Fruit fly (Drosophila melanogaster) whole organism, embryonic: Measurements from ENCODE around the gene CG12010.

ENCODE experiments used
- BEAF-32 ChIP-seq: fragments of 200-800 bp; sonication (Bioruptor generic); optimal IDR thresholded peaks from 3 replicates; lab custom pipeline; 2017; ENCODE audit warnings: missing biosample characterization, missing genetic modification characterization, mild to moderate bottlenecking, moderate library complexity, missing genetic modification reagents
- C15 ChIP-seq: fragments of 200-800 bp; sonication (Bioruptor generic); IDR thresholded peaks from 3 replicates; pipeline ENCODE4 v1.3.6; 2022; ENCODE audit warnings: missing biosample characterization, missing genetic modification characterization
- CG10321 ChIP-seq: fragments of 200-800 bp; sonication (Bioruptor generic); IDR thresholded peaks from 2 replicates; pipeline ENCODE4 v1.3.6; 2022; ENCODE audit warnings: missing biosample characterization, missing genetic modification characterization
- CG11696 ChIP-seq: fragments of 200-800 bp; sonication (Bioruptor generic); IDR thresholded peaks from 2 replicates; pipeline ENCODE4 v1.3.6; 2022; ENCODE audit warnings: missing biosample characterization, missing genetic modification characterization
- CG11723 ChIP-seq: fragments of 200-800 bp; sonication (Bioruptor generic); optimal IDR thresholded peaks from 2 replicates; lab custom pipeline; 2017; ENCODE audit warnings: missing biosample characterization, mild to moderate bottlenecking, missing genetic modification characterization
- CG12236 ChIP-seq: fragments of 200-800 bp; sonication (Bioruptor generic); optimal IDR thresholded peaks from 2 replicates; lab custom pipeline; 2016; ENCODE audit warnings: missing biosample characterization, missing genetic modification characterization
- CG1233 ChIP-seq: fragments of 200-800 bp; sonication (Bioruptor generic); optimal IDR thresholded peaks from 4 replicates; lab custom pipeline; 2018; ENCODE audit warnings: missing biosample characterization, mild to moderate bottlenecking, missing genetic modification characterization
- CG12942 ChIP-seq: fragments of 200-800 bp; sonication (Bioruptor generic); optimal IDR thresholded peaks from 3 replicates; lab custom pipeline; 2016; ENCODE audit warnings: missing biosample characterization, missing genetic modification characterization
- CG13123 ChIP-seq: fragments of 200-800 bp; sonication (Bioruptor generic); optimal IDR thresholded peaks from 2 replicates; lab custom pipeline; 2016; ENCODE audit warnings: missing biosample characterization, missing genetic modification characterization
- CG14667 ChIP-seq: fragments of 200-800 bp; sonication (Bioruptor generic); IDR thresholded peaks from 2 replicates; pipeline ENCODE4 v1.3.6; 2022; ENCODE audit warnings: missing biosample characterization, missing genetic modification characterization
- CG15269 ChIP-seq: fragments of 200-800 bp; sonication (Bioruptor generic); optimal IDR thresholded peaks from 2 replicates; lab custom pipeline; 2018; ENCODE audit warnings: missing biosample characterization, mild to moderate bottlenecking, missing genetic modification characterization, moderate library complexity
- CG16815 ChIP-seq: fragments of 200-800 bp; sonication (Bioruptor generic); optimal IDR thresholded peaks from 3 replicates; lab custom pipeline; 2017; ENCODE audit warnings: missing biosample characterization, mild to moderate bottlenecking, missing genetic modification characterization
- CG2199 ChIP-seq: fragments of 200-800 bp; sonication (Bioruptor generic); IDR thresholded peaks from 3 replicates; pipeline ENCODE4 v1.3.6; 2022; ENCODE audit warnings: missing biosample characterization, missing genetic modification characterization
- CG3726 ChIP-seq: fragments of 200-800 bp; sonication (Bioruptor generic); IDR thresholded peaks from 3 replicates; pipeline ENCODE4, ENCODE4 v1.3.6; 2022; ENCODE audit warnings: missing biosample characterization, missing genetic modification characterization
- CG42726 ChIP-seq: fragments of 200-800 bp; sonication (Bioruptor generic); IDR thresholded peaks from 2 replicates; pipeline ENCODE4 v1.3.6; 2022; ENCODE audit warnings: missing biosample characterization, missing genetic modification characterization; ENCODE audit not compliant: partially characterized antibody
- CG6689 ChIP-seq: fragments of 200-800 bp; sonication (Bioruptor generic); IDR thresholded peaks from 2 replicates; pipeline ENCODE4 v1.3.6; 2022; ENCODE audit warnings: missing biosample characterization, missing genetic modification characterization
- Chrac-16 ChIP-seq: fragments of 200-800 bp; sonication (Bioruptor generic); optimal IDR thresholded peaks from 3 replicates; lab custom pipeline; 2016; ENCODE audit warnings: missing biosample characterization, missing genetic modification characterization
- Dek ChIP-seq: fragments of 200-800 bp; sonication (Bioruptor generic); optimal IDR thresholded peaks from 3 replicates; lab custom pipeline; 2019; ENCODE audit warnings: missing biosample characterization, mild to moderate bottlenecking, missing genetic modification characterization, moderate library complexity
- Dref ChIP-seq: fragments of 200-800 bp; sonication (Bioruptor generic); IDR thresholded peaks from 2 replicates; pipeline ENCODE4 v1.3.6; 2022; ENCODE audit warnings: missing biosample characterization, missing genetic modification characterization
- Fer2 ChIP-seq: fragments of 200-800 bp; sonication (Bioruptor generic); optimal IDR thresholded peaks from 2 replicates; lab custom pipeline; 2018; ENCODE audit warnings: missing biosample characterization, mild to moderate bottlenecking, missing genetic modification characterization, moderate library complexity
- Gug ChIP-seq: fragments of 200-800 bp; sonication (Bioruptor generic); IDR thresholded peaks from 4 replicates; pipeline ENCODE4 v1.3.6; 2022; ENCODE audit warnings: missing biosample characterization, missing genetic modification characterization
- HmgD ChIP-seq: fragments of 200-800 bp; sonication (Bioruptor generic); optimal IDR thresholded peaks from 3 replicates; lab custom pipeline; 2016; ENCODE audit warnings: missing biosample characterization, missing genetic modification characterization
- Hr78 ChIP-seq, 2 experiments: fragments of 200-800 bp in 1 of 2; fragments of >200 bp in 1 of 2; sonication (Bioruptor generic) in 1 of 2; optimal IDR thresholded peaks; 2 replicates each; lab custom pipeline; 2017 to 2019; ENCODE audit warnings: missing biosample characterization in 2 of 2, missing genetic modification characterization in 2 of 2, mild to moderate bottlenecking in 1 of 2, moderate library complexity in 1 of 2
- Neu2 ChIP-seq: fragments of 200-800 bp; sonication (Bioruptor generic); optimal IDR thresholded peaks from 3 replicates; lab custom pipeline; 2016; ENCODE audit warnings: missing biosample characterization, missing genetic modification characterization, borderline replicate concordance
- Poxn ChIP-seq: fragments of 200-800 bp; sonication (Bioruptor generic); IDR thresholded peaks from 2 replicates; pipeline ENCODE4 v1.3.6; 2022; ENCODE audit warnings: missing biosample characterization, missing genetic modification characterization
- Rfx ChIP-seq: fragments of 200-800 bp; sonication (Bioruptor generic); IDR thresholded peaks from 2 replicates; pipeline ENCODE4 v1.3.6; 2022; ENCODE audit warnings: missing biosample characterization, missing genetic modification characterization
- Scr ChIP-seq: fragments of 200-800 bp; sonication (Bioruptor generic); IDR thresholded peaks from 2 replicates; pipeline ENCODE4 v1.3.6; 2022; ENCODE audit warnings: missing biosample characterization, missing genetic modification characterization; ENCODE audit not compliant: partially characterized antibody
- Sox102F ChIP-seq: fragments of 200-800 bp; sonication (Bioruptor generic); optimal IDR thresholded peaks from 2 replicates; lab custom pipeline; 2018; ENCODE audit warnings: missing biosample characterization, mild to moderate bottlenecking, missing genetic modification characterization, moderate library complexity
- ato ChIP-seq: fragments of 200-800 bp; sonication (Bioruptor generic); IDR thresholded peaks from 2 replicates; pipeline ENCODE4 v1.3.6; 2022; ENCODE audit warnings: missing biosample characterization, missing genetic modification characterization; ENCODE audit not compliant: partially characterized antibody
- bab2 ChIP-seq: fragments of 200-800 bp; sonication (Bioruptor generic); optimal IDR thresholded peaks from 2 replicates; lab custom pipeline; 2016; ENCODE audit warnings: missing biosample characterization, missing genetic modification characterization
- cad ChIP-seq: fragments of >200 bp; optimal IDR thresholded peaks from 2 replicates; lab custom pipeline; 2017; ENCODE audit warnings: missing biosample characterization, missing genetic modification characterization
- chm ChIP-seq: fragments of 200-800 bp; sonication (Bioruptor generic); IDR thresholded peaks from 2 replicates; pipeline ENCODE4 v1.3.6; 2022; ENCODE audit warnings: missing biosample characterization, missing genetic modification characterization
- disco-r ChIP-seq: fragments of 200-800 bp; sonication (Bioruptor generic); optimal IDR thresholded peaks from 2 replicates; lab custom pipeline; 2016; ENCODE audit warnings: missing biosample characterization, missing genetic modification characterization
- eve ChIP-seq, 2 experiments: fragments of >200 bp; optimal IDR thresholded peaks; 2 replicates each; lab custom pipeline; 2017; ENCODE audit warnings: missing biosample characterization in 2 of 2, missing genetic modification characterization in 2 of 2
- fd64A ChIP-seq: fragments of 200-800 bp; sonication (Bioruptor generic); optimal IDR thresholded peaks from 3 replicates; lab custom pipeline; 2018; ENCODE audit warnings: missing biosample characterization, mild to moderate bottlenecking, missing genetic modification characterization
- grau ChIP-seq: fragments of 200-800 bp; optimal IDR thresholded peaks from 3 replicates; lab custom pipeline; 2019; ENCODE audit warnings: missing biosample characterization, mild to moderate bottlenecking, missing genetic modification characterization, moderate library complexity
- gt ChIP-seq: fragments of 200-800 bp; sonication (Bioruptor generic); IDR thresholded peaks from 2 replicates; pipeline ENCODE4 v1.3.6; 2022; ENCODE audit warnings: missing biosample characterization, missing genetic modification characterization
- mirr ChIP-seq: fragments of 200-800 bp; sonication (Bioruptor generic); optimal IDR thresholded peaks from 3 replicates; lab custom pipeline; 2018; ENCODE audit warnings: missing biosample characterization, mild to moderate bottlenecking, missing genetic modification characterization
- nmo ChIP-seq: fragments of 200-800 bp; sonication (Bioruptor generic); optimal IDR thresholded peaks from 2 replicates; lab custom pipeline; 2018; ENCODE audit warnings: missing biosample characterization, mild to moderate bottlenecking, missing genetic modification characterization, moderate library complexity
- p53 ChIP-seq: fragments of 200-800 bp; sonication (Bioruptor generic); optimal IDR thresholded peaks from 2 replicates; lab custom pipeline; 2016; ENCODE audit warnings: missing biosample characterization, missing genetic modification characterization
- phol ChIP-seq: fragments of 200-800 bp; sonication (Bioruptor generic); optimal IDR thresholded peaks from 3 replicates; lab custom pipeline; 2018; ENCODE audit warnings: missing biosample characterization, mild to moderate bottlenecking, missing genetic modification characterization, moderate library complexity
- scrt ChIP-seq: fragments of 200-800 bp; sonication (Bioruptor generic); optimal IDR thresholded peaks from 2 replicates; lab custom pipeline; 2018; ENCODE audit warnings: missing biosample characterization, mild to moderate bottlenecking, missing genetic modification characterization, moderate library complexity
- sens ChIP-seq: fragments of 200-800 bp; sonication (Bioruptor generic); peaks from one replicate; lab custom pipeline; 2016; ENCODE audit warnings: missing biosample characterization, missing genetic modification characterization
- sens-2 ChIP-seq: fragments of 200-800 bp; sonication (Bioruptor generic); IDR thresholded peaks from 2 replicates; pipeline ENCODE4 v1.3.6; 2022; ENCODE audit warnings: missing biosample characterization, missing genetic modification characterization
- sisA ChIP-seq: fragments of 200-800 bp; sonication (Bioruptor generic); IDR thresholded peaks from 2 replicates; pipeline ENCODE4 v1.3.6; 2022; ENCODE audit warnings: missing biosample characterization, missing genetic modification characterization
- sna ChIP-seq: fragments of 200-800 bp; sonication (Bioruptor generic); IDR thresholded peaks from 2 replicates; pipeline ENCODE4 v1.3.6; 2022; ENCODE audit warnings: missing biosample characterization, missing genetic modification characterization; ENCODE audit not compliant: partially characterized antibody
- ssp ChIP-seq: fragments of 200-800 bp; sonication (Bioruptor generic); IDR thresholded peaks from 2 replicates; pipeline ENCODE4 v1.3.6; 2022; ENCODE audit warnings: missing biosample characterization, missing genetic modification characterization
- twi ChIP-seq: fragments of 200-800 bp; optimal IDR thresholded peaks from 2 replicates; lab custom pipeline; 2019; ENCODE audit warnings: missing biosample characterization, mild to moderate bottlenecking, missing genetic modification characterization, moderate library complexity
- usp ChIP-seq: fragments of >200 bp; optimal IDR thresholded peaks from 2 replicates; lab custom pipeline; 2017; ENCODE audit warnings: missing biosample characterization, missing genetic modification characterization
- zen2 ChIP-seq: fragments of 200-800 bp; sonication (Bioruptor generic); IDR thresholded peaks from 3 replicates; pipeline ENCODE4 v1.3.6; 2022; ENCODE audit warnings: missing biosample characterization, missing genetic modification characterization; ENCODE audit not compliant: partially characterized antibody
- zf30C ChIP-seq: fragments of 200-800 bp; sonication (Bioruptor generic); optimal IDR thresholded peaks from 3 replicates; lab custom pipeline; 2018; ENCODE audit warnings: missing biosample characterization, mild to moderate bottlenecking, missing genetic modification characterization

Gene CG12010

dm6 chr3L:3396056-3396455, 22.0 kb downstream of the CG12010 start (continued):
- TF ChIP-seq Scr = no peak
- TF ChIP-seq zf30C (GFP tag; lab: Kevin White, UChicago) = peak; percentile 88
- no peak for TF ChIP-seq mirr (GFP tag; lab: Kevin White, UChicago)
- no peak for TF ChIP-seq Dref (GFP tag; lab: Robert Waterston, UW)
- peak; percentile 85 for TF ChIP-seq bab2
- no peak for TF ChIP-seq ato (GFP tag; lab: Robert Waterston, UW)
- TF ChIP-seq Poxn (GFP tag; lab: Robert Waterston, UW) = no peak
- 0 out of 2 replicates have a peak, but pooled peaks have one; percentile 21 for TF ChIP-seq Rfx
- peak; percentile 39 for TF ChIP-seq p53 (GFP tag; lab: Kevin White, UChicago)
- peak; percentile 28 for TF ChIP-seq Fer2 (tag; lab: Kevin White, UChicago)
- peak; percentile 99 for TF ChIP-seq sens
- TF ChIP-seq cad (GFP tag; lab: Kevin White, UChicago) = no peak
- TF ChIP-seq CG10321 (GFP tag; lab: Robert Waterston, UW) = no peak
- TF ChIP-seq BEAF-32 (GFP tag; lab: Kevin White, UChicago) = no peak
- TF ChIP-seq CG3726 (GFP tag; lab: Robert Waterston, UW) = peak; percentile 27; the same call in 1 of the 3 replicates
- TF ChIP-seq zen2 (GFP tag; lab: Robert Waterston, UW) = no peak
- TF ChIP-seq CG11723 = peak; percentile 84
- peak in 1 of 2 experiments; percentile 93 for TF ChIP-seq eve (GFP tag; optimal IDR thresholded peaks at IDR 0.05; lab: Kevin White, UChicago)
- TF ChIP-seq chm = peak; percentile 86
- peak; percentile 63; the same call in 1 of the 2 replicates for TF ChIP-seq gt (GFP tag; lab: Robert Waterston, UW)
- TF ChIP-seq nmo (GFP tag; lab: Kevin White, UChicago) = peak; percentile 96
- peak in 1 of 2 experiments; percentile 86 for TF ChIP-seq Hr78 (GFP tag; optimal IDR thresholded peaks at IDR 0.05; lab: Kevin White, UChicago)
- TF ChIP-seq sisA (GFP tag; lab: Robert Waterston, UW) = peak; percentile 88
- no peak for TF ChIP-seq Neu2 (GFP tag; lab: Kevin White, UChicago)
- TF ChIP-seq Dek (tag; lab: Kevin White, UChicago) = peak; percentile 34
- TF ChIP-seq twi = peak; percentile 90
- TF ChIP-seq phol = peak; percentile 95
- peak; percentile 66 for TF ChIP-seq ssp (GFP tag; lab: Robert Waterston, UW)
- peak; percentile 87 for TF ChIP-seq grau (tag; lab: Kevin White, UChicago)
- TF ChIP-seq CG1233 (GFP tag; lab: Kevin White, UChicago) = peak; percentile 79
- TF ChIP-seq C15 = no peak
- peak; percentile 78 for TF ChIP-seq CG13123 (GFP tag; lab: Kevin White, UChicago)
- peak; percentile 41; the same call in 2 of the 4 replicates for TF ChIP-seq Gug (GFP tag; lab: Robert Waterston, UW)
- TF ChIP-seq CG15269 (tag; lab: Kevin White, UChicago) = peak; percentile 68
- TF ChIP-seq Chrac-16 (GFP tag; lab: Kevin White, UChicago) = peak; percentile 88
- TF ChIP-seq disco-r = peak; percentile 48
- TF ChIP-seq CG11696 = peak; percentile 53
- peak; percentile 93 for TF ChIP-seq Sox102F (GFP tag; lab: Kevin White, UChicago)
- TF ChIP-seq CG14667 (GFP tag; lab: Robert Waterston, UW) = peak; percentile 77
- TF ChIP-seq CG6689 (GFP tag; lab: Robert Waterston, UW) = peak; percentile 89
- no peak for TF ChIP-seq usp (GFP tag; lab: Kevin White, UChicago)
- peak; percentile 84 for TF ChIP-seq sens-2 (GFP tag; lab: Robert Waterston, UW)
- TF ChIP-seq HmgD (GFP tag; lab: Kevin White, UChicago) = no peak
- TF ChIP-seq CG16815 (GFP tag; lab: Kevin White, UChicago) = peak; percentile 85
- TF ChIP-seq CG2199 (GFP tag; lab: Robert Waterston, UW) = 0 out of 3 replicates have a peak, but pooled peaks have one; percentile 55
- TF ChIP-seq sna (GFP tag; lab: Robert Waterston, UW) = no peak
- TF ChIP-seq CG12236 = peak; percentile 70
- TF ChIP-seq scrt = peak; percentile 62
- peak; percentile 53 for TF ChIP-seq CG12942
- TF ChIP-seq fd64A (GFP tag; lab: Kevin White, UChicago) = peak; percentile 84
- TF ChIP-seq CG42726 (GFP tag; lab: Robert Waterston, UW) = no peak
